Worm (Caenorhabditis elegans) whole organism, late embryonic: ENCODE measurements around the gene F58G1.2.

ENCODE experiments used
- F13H6.1 ChIP-seq: sonication (generic microtip); optimal IDR thresholded peaks from 2 replicates; lab custom pipeline; 2016; ENCODE audit warnings: missing genetic modification characterization, missing compliant biosample characterization
- K02D7.2 ChIP-seq: sonication (generic microtip); optimal IDR thresholded peaks from 2 replicates; lab custom pipeline; 2017; ENCODE audit warnings: mild to moderate bottlenecking, missing genetic modification characterization, missing compliant biosample characterization
- K09A11.1 ChIP-seq: sonication (generic microtip); optimal IDR thresholded peaks from 2 replicates; lab custom pipeline; 2017; ENCODE audit warnings: antibody characterized with exemption, mild to moderate bottlenecking, missing genetic modification characterization, missing compliant biosample characterization; ENCODE audit not compliant: insufficient read depth
- Y22D7AL.16 ChIP-seq: sonication (generic microtip); optimal IDR thresholded peaks from 2 replicates; lab custom pipeline; 2016; ENCODE audit warnings: missing genetic modification characterization, missing compliant biosample characterization
- ahr-1 ChIP-seq: sonication (generic microtip); optimal IDR thresholded peaks from 2 replicates; lab custom pipeline; 2016; ENCODE audit warnings: missing genetic modification characterization, missing compliant biosample characterization
- ceh-14 ChIP-seq: sonication (generic microtip); optimal IDR thresholded peaks from 2 replicates; lab custom pipeline; 2016; ENCODE audit warnings: missing genotype, missing genetic modification characterization, missing compliant biosample characterization
- ceh-18 ChIP-seq: sonication (generic microtip); optimal IDR thresholded peaks from 2 replicates; lab custom pipeline; 2016; ENCODE audit warnings: missing genetic modification characterization, missing compliant biosample characterization
- ceh-19 ChIP-seq: fragments of 200-800 bp; sonication (Bioruptor generic); optimal IDR thresholded peaks from 2 replicates; lab custom pipeline; 2018; ENCODE audit warnings: mild to moderate bottlenecking, missing genetic modification characterization, missing compliant biosample characterization
- ceh-2 ChIP-seq: sonication (generic microtip); optimal IDR thresholded peaks from 2 replicates; lab custom pipeline; 2016; ENCODE audit warnings: missing genotype, missing genetic modification characterization, missing compliant biosample characterization
- ceh-24 ChIP-seq: sonication (generic microtip); optimal IDR thresholded peaks from 2 replicates; lab custom pipeline; 2016; ENCODE audit warnings: mild to moderate bottlenecking, missing genetic modification characterization, missing compliant biosample characterization
- ceh-30 ChIP-seq: fragments of 150-350 bp; optimal IDR thresholded peaks from 2 replicates; lab custom pipeline; 2014; ENCODE audit warnings: missing biosample characterization, missing genetic modification characterization
- ceh-31 ChIP-seq: sonication (generic microtip); optimal IDR thresholded peaks from 2 replicates; lab custom pipeline; 2016; ENCODE audit warnings: missing genetic modification characterization, missing compliant biosample characterization
- ceh-45 ChIP-seq: fragments of 200-800 bp; sonication (Bioruptor generic); IDR thresholded peaks from 2 replicates; pipeline ENCODE4 v1.3.6; 2022; ENCODE audit warnings: missing genetic modification reagents, missing genetic modification characterization, missing compliant biosample characterization
- ceh-9 ChIP-seq: sonication (generic microtip); optimal IDR thresholded peaks from 2 replicates; lab custom pipeline; 2016; ENCODE audit warnings: mild to moderate bottlenecking, missing genetic modification characterization, inconsistent platforms, missing compliant biosample characterization
- che-1 ChIP-seq: sonication (generic microtip); optimal IDR thresholded peaks from 2 replicates; lab custom pipeline; 2016; ENCODE audit warnings: mild to moderate bottlenecking, missing genetic modification characterization, missing compliant biosample characterization
- dmd-4 ChIP-seq: sonication (generic microtip); optimal IDR thresholded peaks from 2 replicates; lab custom pipeline; 2016; ENCODE audit warnings: borderline replicate concordance, missing genetic modification characterization, missing compliant biosample characterization
- elt-2 ChIP-seq: sonication (generic microtip); optimal IDR thresholded peaks from 2 replicates; lab custom pipeline; 2016; ENCODE audit warnings: missing genetic modification reagents, missing genetic modification characterization, missing compliant biosample characterization
- fax-1 ChIP-seq: sonication (generic microtip); optimal IDR thresholded peaks from 2 replicates; lab custom pipeline; 2016; ENCODE audit warnings: missing genotype, missing genetic modification characterization, missing compliant biosample characterization
- gmeb-2 ChIP-seq: sonication (generic microtip); optimal IDR thresholded peaks from 2 replicates; lab custom pipeline; 2016; ENCODE audit warnings: missing genetic modification characterization, inconsistent platforms, missing compliant biosample characterization
- hlh-15 ChIP-seq: sonication (generic microtip); optimal IDR thresholded peaks from 2 replicates; lab custom pipeline; 2016; ENCODE audit warnings: missing genetic modification characterization, missing compliant biosample characterization
- hlh-30 ChIP-seq: sonication (generic microtip); optimal IDR thresholded peaks from 2 replicates; lab custom pipeline; 2017; ENCODE audit warnings: antibody characterized with exemption, missing genetic modification characterization, missing compliant biosample characterization; ENCODE audit not compliant: insufficient read depth
- hlh-6 ChIP-seq: sonication (generic microtip); optimal IDR thresholded peaks from 2 replicates; lab custom pipeline; 2016; ENCODE audit warnings: missing genotype, missing genetic modification characterization, missing compliant biosample characterization
- hlh-8 ChIP-seq: sonication (generic microtip); optimal IDR thresholded peaks from 2 replicates; lab custom pipeline; 2016; ENCODE audit warnings: missing genotype, missing genetic modification characterization, missing compliant biosample characterization
- nfya-1 ChIP-seq: sonication (generic microtip); optimal IDR thresholded peaks from 2 replicates; lab custom pipeline; 2017; ENCODE audit warnings: missing genetic modification characterization, mild to moderate bottlenecking, missing compliant biosample characterization, antibody characterized with exemption, moderate library complexity
- pha-2 ChIP-seq: sonication (generic microtip); optimal IDR thresholded peaks from 2 replicates; lab custom pipeline; 2017; ENCODE audit warnings: mild to moderate bottlenecking, missing genetic modification characterization, missing compliant biosample characterization
- pros-1 ChIP-seq: fragments of 150-350 bp; optimal IDR thresholded peaks from 2 replicates; lab custom pipeline; 2014; ENCODE audit warnings: missing biosample characterization, missing genetic modification reagents, missing genetic modification characterization
- sox-2 ChIP-seq: fragments of 200-800 bp; sonication (Bioruptor generic); IDR thresholded peaks from 2 replicates; pipeline ENCODE4 v1.3.6; 2022; ENCODE audit warnings: missing genetic modification reagents, missing genetic modification characterization, missing compliant biosample characterization
- sox-4 ChIP-seq: sonication (generic microtip); optimal IDR thresholded peaks from 2 replicates; lab custom pipeline; 2017; ENCODE audit warnings: mild to moderate bottlenecking, missing genetic modification characterization, inconsistent platforms, missing compliant biosample characterization
- tbx-2 ChIP-seq: sonication (generic microtip); optimal IDR thresholded peaks from 2 replicates; lab custom pipeline; 2016; ENCODE audit warnings: missing genetic modification characterization, missing compliant biosample characterization
- tbx-7 ChIP-seq: sonication (generic microtip); optimal IDR thresholded peaks from 2 replicates; lab custom pipeline; 2016; ENCODE audit warnings: missing genotype, missing genetic modification characterization, missing compliant biosample characterization
- unc-42 ChIP-seq: sonication (generic microtip); optimal IDR thresholded peaks from 2 replicates; lab custom pipeline; 2016; ENCODE audit warnings: missing genotype, missing genetic modification characterization, missing compliant biosample characterization
- unc-55 ChIP-seq: sonication (generic microtip); optimal IDR thresholded peaks from 2 replicates; lab custom pipeline; 2017; ENCODE audit warnings: missing biosample characterization, missing genetic modification reagents, missing genetic modification characterization
- ztf-16 ChIP-seq: sonication (generic microtip); optimal IDR thresholded peaks from 2 replicates; lab custom pipeline; 2017; ENCODE audit warnings: missing genetic modification characterization, missing compliant biosample characterization

The F58G1.2 gene

DNA sequence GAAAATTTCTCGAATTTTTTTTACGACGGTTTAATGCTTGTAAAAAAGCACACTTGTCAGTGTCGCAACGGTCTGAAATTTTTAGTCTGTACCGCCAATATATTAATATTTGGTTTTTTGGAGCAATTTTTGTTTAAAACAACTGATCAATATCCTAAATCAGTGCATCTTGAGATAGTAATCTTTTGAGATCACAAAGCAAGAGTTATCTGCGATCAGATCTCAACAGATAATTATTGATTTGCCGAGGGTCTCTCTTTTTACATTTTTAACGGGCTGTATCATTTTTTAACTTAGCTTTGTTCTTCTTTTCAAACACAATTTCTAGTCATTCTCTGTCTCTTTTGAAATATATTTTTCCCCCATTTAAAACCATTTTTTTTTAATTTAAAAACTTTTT, 46.3 kb upstream of the F58G1.2 start:
- TF ChIP-seq hlh-30: no peak
- no peak for TF ChIP-seq ceh-30 (tag; lab: Kevin White, UChicago)
- no peak for TF ChIP-seq hlh-6 (tag; lab: Kevin White, UChicago)
- no peak for TF ChIP-seq ceh-24 (tag; lab: Kevin White, UChicago)
- TF ChIP-seq K02D7.2 (tag; lab: Kevin White, UChicago): no peak
- no peak for TF ChIP-seq elt-2 (tag; lab: Kevin White, UChicago)

ce11 chrII:12961743-12962142, 42.9 kb upstream of the F58G1.2 start:
- TF ChIP-seq hlh-8 (no peak), dmd-4 (tag; lab: Kevin White, UChicago) (no peak), ceh-18 (no peak), hlh-30 (no peak), ceh-9 (tag; lab: Kevin White, UChicago) (no peak), ceh-31 (tag; lab: Kevin White, UChicago) (no peak), gmeb-2 (tag; lab: Kevin White, UChicago) (no peak), hlh-15 (tag; lab: Kevin White, UChicago) (no peak), tbx-2 (tag; lab: Kevin White, UChicago) (no peak), K09A11.1 (tag; lab: Kevin White, UChicago) (no peak), sox-2 (GFP tag; lab: Robert Waterston, UW) (no peak), unc-55 (GFP tag; lab: Kevin White, UChicago) (no peak), che-1 (no peak), sox-4 (tag; lab: Kevin White, UChicago) (no peak)

DNA sequence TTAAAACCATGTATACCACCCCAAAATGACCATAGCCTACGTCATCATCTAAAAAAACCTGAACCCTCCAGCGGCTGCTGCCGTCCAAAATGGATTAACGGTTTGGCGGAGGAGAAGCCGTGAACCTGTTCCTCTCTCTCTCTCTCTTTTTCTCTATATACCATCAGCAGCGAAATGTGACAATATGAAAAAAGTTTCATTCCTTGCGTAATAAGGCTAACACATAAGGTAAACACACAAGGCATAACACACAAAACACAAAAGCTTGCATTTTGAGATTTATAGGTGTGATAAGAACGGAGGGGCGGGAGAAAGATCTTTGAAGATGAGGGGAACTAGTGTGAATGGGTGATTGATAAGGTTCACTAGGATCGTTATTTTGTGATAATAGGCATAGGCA, 42.5 kb upstream of the F58G1.2 start:
- no peak for TF ChIP-seq sox-4 (tag; lab: Kevin White, UChicago)
- TF ChIP-seq fax-1 (tag; lab: Kevin White, UChicago): no peak
- TF ChIP-seq nfya-1: no peak
- no peak for TF ChIP-seq ceh-14 (tag; lab: Kevin White, UChicago)
- no peak for TF ChIP-seq ceh-9 (tag; lab: Kevin White, UChicago)
- TF ChIP-seq Y22D7AL.16 (tag; lab: Kevin White, UChicago): no peak
- TF ChIP-seq ztf-16 (tag; lab: Kevin White, UChicago): no peak
- no peak for TF ChIP-seq unc-42 (tag; lab: Kevin White, UChicago)
- no peak for TF ChIP-seq pros-1 (tag; lab: Kevin White, UChicago)
- TF ChIP-seq K09A11.1 (tag; lab: Kevin White, UChicago): no peak

ce11 chrII:12960206-12960605, 41.4 kb upstream of the F58G1.2 start:
- TF ChIP-seq ceh-30 (tag; lab: Kevin White, UChicago) (no peak), elt-2 (tag; lab: Kevin White, UChicago) (no peak)

- TF ChIP-seq ceh-45 (GFP tag; lab: Robert Waterston, UW): no peak
- TF ChIP-seq ahr-1 (tag; lab: Kevin White, UChicago): no peak
- TF ChIP-seq unc-55 (GFP tag; lab: Kevin White, UChicago): no peak
- TF ChIP-seq gmeb-2 (tag; lab: Kevin White, UChicago): no peak
- TF ChIP-seq F13H6.1 (tag; lab: Kevin White, UChicago): no peak
- TF ChIP-seq ceh-30 (tag; lab: Kevin White, UChicago): no peak
- TF ChIP-seq ceh-2 (tag; lab: Kevin White, UChicago): no peak
- no peak for TF ChIP-seq tbx-7 (tag; lab: Kevin White, UChicago)
- TF ChIP-seq pha-2 (tag; lab: Kevin White, UChicago): no peak
- no peak for TF ChIP-seq pros-1 (tag; lab: Kevin White, UChicago)
- no peak for TF ChIP-seq hlh-15 (tag; lab: Kevin White, UChicago)
- no peak for TF ChIP-seq ztf-16 (tag; lab: Kevin White, UChicago)
- TF ChIP-seq ceh-19 (GFP tag; lab: Kevin White, UChicago): no peak
Measured at ce11 chrII:12954670-12955069, 35.9 kb upstream of the F58G1.2 start, which contains the start of the genes Y38F1A.1 and Y38F1A.2. TSS of gene Y38F1A.1 (minus strand) at chrII:12954770. TSS of gene Y38F1A.2 (plus strand) at chrII:12954958.
